Worm (Caenorhabditis elegans) whole organism, L3 larva: ENCODE measurements around the gene Y66D12A.24.

Source experiments
- R02D3.7 ChIP-seq: fragments of 150-350 bp; optimal IDR thresholded peaks from 2 replicates; lab custom pipeline; 2014; ENCODE audit warnings: missing biosample characterization, missing genetic modification characterization
- ZK546.5 ChIP-seq: sonication (generic microtip); optimal IDR thresholded peaks from 2 replicates; lab custom pipeline; 2017; ENCODE audit warnings: missing biosample characterization, missing genetic modification characterization
- aly-2 ChIP-seq: fragments of 150-350 bp; optimal IDR thresholded peaks from 2 replicates; lab custom pipeline; 2014; ENCODE audit warnings: missing biosample characterization, missing genetic modification characterization
- eor-1 ChIP-seq, 2 experiments: fragments of 150-350 bp; optimal IDR thresholded peaks; 2 replicates each; lab custom pipeline; 2014 to 2018; ENCODE audit warnings: missing biosample characterization in 2 of 2, missing genetic modification characterization in 2 of 2
- jun-1 ChIP-seq: fragments of 150-350 bp; optimal IDR thresholded peaks from 2 replicates; lab custom pipeline; 2014; ENCODE audit warnings: missing biosample characterization, missing genetic modification reagents, missing genetic modification characterization
- nfya-1 ChIP-seq: sonication (generic microtip); optimal IDR thresholded peaks from 2 replicates; lab custom pipeline; 2017; ENCODE audit warnings: missing genetic modification characterization, mild to moderate bottlenecking, missing compliant biosample characterization, antibody characterized with exemption, moderate library complexity; ENCODE audit not compliant: insufficient read depth
- nhr-67 ChIP-seq: fragments of 150-350 bp; optimal IDR thresholded peaks from 2 replicates; lab custom pipeline; 2014; ENCODE audit warnings: missing biosample characterization, missing genetic modification characterization
- nhr-76 ChIP-seq: fragments of 150-350 bp; sonication (generic microtip); optimal IDR thresholded peaks from 5 replicates; lab custom pipeline; 2014; ENCODE audit warnings: missing biosample characterization, missing genetic modification characterization

DNA sequence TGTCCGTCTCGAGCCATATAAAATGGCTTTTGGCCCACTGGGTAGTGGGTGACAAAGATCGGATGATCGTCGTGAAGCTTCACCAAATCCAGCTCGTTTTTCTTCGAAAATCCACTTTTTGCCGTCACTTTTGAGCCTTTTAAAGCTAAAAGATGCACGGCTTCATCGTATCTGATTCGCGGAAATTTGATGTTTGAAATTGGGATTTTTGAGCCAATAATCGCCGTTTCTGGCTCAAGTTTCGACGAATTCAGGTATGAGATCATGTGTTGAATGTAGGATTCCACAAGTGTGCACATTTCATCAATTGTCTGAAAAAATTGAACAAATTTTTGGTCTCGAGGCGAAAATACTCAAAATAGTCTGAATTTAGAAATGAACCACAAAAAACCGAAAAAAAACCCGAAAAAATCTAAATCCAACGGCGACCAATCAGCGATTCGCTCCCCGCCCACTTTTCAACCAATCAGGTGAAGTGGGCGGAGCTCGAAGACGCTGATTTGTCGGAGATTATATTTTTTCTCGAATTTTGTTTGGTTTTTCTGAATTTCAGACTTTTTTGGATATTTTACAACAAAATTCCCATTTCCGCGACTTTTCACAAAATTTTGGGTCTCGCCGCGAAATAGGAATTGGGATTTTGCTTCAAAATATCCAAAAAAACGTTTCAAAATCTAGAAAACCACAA lies 7.9 kb upstream of the Y66D12A.24 start:
- TF ChIP-seq nhr-76 (tag; lab: Kevin White, UChicago), result no peak
- no peak for TF ChIP-seq nhr-67 (tag; lab: Kevin White, UChicago)
- TF ChIP-seq aly-2, result no peak
- peak; percentile 89 for TF ChIP-seq nfya-1 (tag; lab: Kevin White, UChicago)
- TF ChIP-seq R02D3.7, result no peak
- no peak for TF ChIP-seq eor-1 (tag; optimal IDR thresholded peaks at IDR 0.05; lab: Kevin White, UChicago)
- TF ChIP-seq jun-1 (tag; lab: Kevin White, UChicago), result no peak
- no peak for TF ChIP-seq ZK546.5 (tag; lab: Kevin White, UChicago)
